Fruit fly (Drosophila melanogaster): Measurements from ENCODE around the gene CG43394.

CG43394 gene

DNA sequence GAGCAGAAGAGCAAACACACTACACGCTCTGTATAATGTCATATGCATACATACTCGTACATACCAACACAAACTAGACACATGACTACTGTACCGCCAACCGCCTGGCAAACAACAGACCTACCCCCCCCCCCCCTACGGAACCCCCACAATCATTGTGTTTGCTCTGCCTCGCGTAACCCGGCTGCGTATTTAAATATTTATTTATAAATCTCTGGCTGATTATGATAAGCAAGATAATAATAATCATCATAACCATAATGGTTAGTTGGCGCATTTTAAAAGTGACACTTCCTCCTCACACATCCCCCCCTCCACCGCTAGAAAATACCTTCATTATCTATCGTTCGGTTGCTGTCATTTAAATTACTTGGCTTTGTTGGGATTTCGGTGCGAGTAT lies 48.1 kb upstream of the CG43394 start (continued):
- TF ChIP-seq bab2 (GFP tag; optimal IDR thresholded peaks at IDR 0.05) (no peak), vvl (GFP tag; IDR thresholded peaks at IDR 0.05) (peak; percentile 39), Hr39 (optimal IDR thresholded peaks at IDR 0.05) (no peak), btn (GFP tag; optimal IDR thresholded peaks at IDR 0.05) (no peak), CG14014 (GFP tag; IDR thresholded peaks at IDR 0.05) (peak; percentile 56; the same call in 1 of the 2 replicates), nerfin-1 (tag; optimal IDR thresholded peaks at IDR 0.05) (no peak), ranshi (GFP tag; IDR thresholded peaks at IDR 0.05) (peak; percentile 25; the same call in 1 of the 2 replicates), CG15011 (GFP tag; optimal IDR thresholded peaks at IDR 0.05) (peak; percentile 71), NFAT (GFP tag; IDR thresholded peaks at IDR 0.05) (peak; percentile 53; the same call in 1 of the 2 replicates), dimm (GFP tag; IDR thresholded peaks at IDR 0.05) (no peak), Xbp1 (GFP tag; optimal IDR thresholded peaks at IDR 0.05) (no peak), CG13287 (GFP tag; IDR thresholded peaks at IDR 0.05; ENCODE audit: partially characterized antibody) (0 out of 2 replicates have a peak, but pooled peaks have one; percentile 12), CG15073 (GFP tag; optimal IDR thresholded peaks at IDR 0.05) (no peak), sr (GFP tag; IDR thresholded peaks at IDR 0.05) (no peak), CG6654 (GFP tag; optimal IDR thresholded peaks at IDR 0.05) (peak; percentile 17), Hr3 (GFP tag; optimal IDR thresholded peaks at IDR 0.05) (no peak), CG18619 (GFP tag; optimal IDR thresholded peaks at IDR 0.05) (peak; percentile 49), CrebB (tag; optimal IDR thresholded peaks at IDR 0.05) (peak; percentile 63), cad (GFP tag; optimal IDR thresholded peaks at IDR 0.05) (no peak), hkb (optimal IDR thresholded peaks at IDR 0.05) (no peak), hkb (GFP tag; IDR thresholded peaks at IDR 0.05) (peak; percentile 47), CG1233 (GFP tag; optimal IDR thresholded peaks at IDR 0.05) (peak; percentile 76), Lpt (GFP tag; optimal IDR thresholded peaks at IDR 0.05) (no peak), klu (GFP tag; IDR thresholded peaks at IDR 0.05) (no peak), Adf1 (GFP tag; IDR thresholded peaks at IDR 0.05) (peak; percentile 22; the same call in 1 of the 2 replicates), CG17359 (tag; optimal IDR thresholded peaks at IDR 0.05) (peak; percentile 56), CG14441 (GFP tag; IDR thresholded peaks at IDR 0.05) (no peak), Lhr (GFP tag; optimal IDR thresholded peaks at IDR 0.05) (peak; percentile 33), Rx (GFP tag; IDR thresholded peaks at IDR 0.05) (no peak), Dll (GFP tag; IDR thresholded peaks at IDR 0.05; ENCODE audit: partially characterized antibody) (no peak), CG6254 (GFP tag; optimal IDR thresholded peaks at IDR 0.05) (peak; percentile 7), CG31441 (GFP tag; IDR thresholded peaks at IDR 0.05) (peak; percentile 55), CG2202 (tag; optimal IDR thresholded peaks at IDR 0.05) (peak; percentile 30), CG7786 (GFP tag; optimal IDR thresholded peaks at IDR 0.05) (no peak), CG1602 (GFP tag; optimal IDR thresholded peaks at IDR 0.05) (no peak), gem (tag; optimal IDR thresholded peaks at IDR 0.05) (peak; percentile 58), H15 (GFP tag; IDR thresholded peaks at IDR 0.05) (no peak), CG17186 (GFP tag; optimal IDR thresholded peaks at IDR 0.05) (peak; percentile 12), CG10274 (GFP tag; optimal IDR thresholded peaks at IDR 0.05) (peak; percentile 32), Vsx1 (GFP tag; optimal IDR thresholded peaks at IDR 0.05) (peak; percentile 68), ara (GFP tag; IDR thresholded peaks at IDR 0.05) (no peak), unpg (GFP tag; optimal IDR thresholded peaks at IDR 0.05) (peak; percentile 58), onecut (GFP tag; IDR thresholded peaks at IDR 0.05) (peak; percentile 41), gro (GFP tag; optimal IDR thresholded peaks at IDR 0.05) (peak; percentile 40), chm (GFP tag; IDR thresholded peaks at IDR 0.05) (peak; percentile 46; the same call in 1 of the 2 replicates), tll (GFP tag; optimal IDR thresholded peaks at IDR 0.05) (no peak), CG13624 (GFP tag; optimal IDR thresholded peaks at IDR 0.05) (no peak), CG5180 (GFP tag; optimal IDR thresholded peaks at IDR 0.05) (peak; percentile 67), Kr (GFP tag; optimal IDR thresholded peaks at IDR 0.05) (no peak), caup (GFP tag; optimal IDR thresholded peaks at IDR 0.05; ENCODE audit: severe bottlenecking) (peak; percentile 84), CG2120 (GFP tag; optimal IDR thresholded peaks at IDR 0.05) (peak; percentile 18), Nf-YC (tag; optimal IDR thresholded peaks at IDR 0.05) (peak; percentile 25)

All from whole organism, embryonic.